Worm (Caenorhabditis elegans): ENCODE data around the gene Y44A6C.1.

- TF ChIP-seq elt-3 (tag; optimal IDR thresholded peaks at IDR 0.05), result no peak
- no peak for TF ChIP-seq unc-120 (tag; optimal IDR thresholded peaks at IDR 0.05; ENCODE audit: poor library complexity, severe bottlenecking)
- no peak for TF ChIP-seq cnd-1 (tag; optimal IDR thresholded peaks at IDR 0.05)
- no peak for TF ChIP-seq unc-62 (GFP tag; optimal IDR thresholded peaks at IDR 0.05)
- no peak for TF ChIP-seq unc-39 (tag; optimal IDR thresholded peaks at IDR 0.05)
- TF ChIP-seq nhr-12 (tag; optimal IDR thresholded peaks at IDR 0.05), result no peak
- no peak for TF ChIP-seq lin-32 (GFP tag; optimal IDR thresholded peaks at IDR 0.05)
- no peak for TF ChIP-seq pha-4 (tag; optimal IDR thresholded peaks at IDR 0.05)
- TF ChIP-seq hlh-1 (tag; optimal IDR thresholded peaks at IDR 0.05), result no peak
- TF ChIP-seq nhr-237 (tag; optimal IDR thresholded peaks at IDR 0.05), result no peak
These were observed 33.5 kb upstream of the Y44A6C.1 start for ce11 chrV:20680189-20680588.

All from whole organism, mixed stage, embryonic.